Fruit fly (Drosophila melanogaster) whole organism, embryonic: ENCODE results near the gene CG6126.

Experiments
- Adf1 ChIP-seq: fragments of 200-800 bp; sonication (Bioruptor generic); IDR thresholded peaks from 2 replicates; pipeline ENCODE4 v1.3.6; 2022; ENCODE audit warnings: missing biosample characterization, missing genetic modification characterization
- Awh ChIP-seq: fragments of 200-800 bp; sonication (Bioruptor generic); IDR thresholded peaks from 2 replicates; pipeline ENCODE4, ENCODE4 v1.3.6; 2022; ENCODE audit warnings: missing biosample characterization, missing genetic modification characterization
- Bteb2 ChIP-seq: fragments of 200-800 bp; sonication (Bioruptor generic); optimal IDR thresholded peaks from 2 replicates; lab custom pipeline; 2016; ENCODE audit warnings: missing biosample characterization, missing genetic modification characterization
- CG10979 ChIP-seq: fragments of 200-800 bp; sonication (Bioruptor generic); optimal IDR thresholded peaks from 2 replicates; lab custom pipeline; 2018; ENCODE audit warnings: missing biosample characterization, mild to moderate bottlenecking, missing genetic modification characterization, moderate library complexity
- CG16815 ChIP-seq: fragments of 200-800 bp; sonication (Bioruptor generic); optimal IDR thresholded peaks from 3 replicates; lab custom pipeline; 2017; ENCODE audit warnings: missing biosample characterization, mild to moderate bottlenecking, missing genetic modification characterization
- CG17186 ChIP-seq: fragments of 200-800 bp; sonication (Bioruptor generic); optimal IDR thresholded peaks from 3 replicates; lab custom pipeline; 2017; ENCODE audit warnings: missing biosample characterization, missing genetic modification reagents, missing genetic modification characterization
- CG2129 ChIP-seq: fragments of 200-800 bp; sonication (Bioruptor generic); IDR thresholded peaks from 2 replicates; pipeline ENCODE4 v1.3.6; 2022; ENCODE audit warnings: missing biosample characterization, missing genetic modification characterization; ENCODE audit not compliant: partially characterized antibody
- CG2202 ChIP-seq: fragments of 200-800 bp; sonication (Bioruptor generic); optimal IDR thresholded peaks from 2 replicates; lab custom pipeline; 2018; ENCODE audit warnings: missing biosample characterization, mild to moderate bottlenecking, missing genetic modification characterization
- CG31224 ChIP-seq: fragments of 200-800 bp; sonication (Bioruptor generic); IDR thresholded peaks from 2 replicates; pipeline ENCODE4 v1.3.6; 2022; ENCODE audit warnings: missing biosample characterization, missing genetic modification characterization
- CG32772 ChIP-seq: fragments of 200-800 bp; sonication (Bioruptor generic); IDR thresholded peaks from 2 replicates; pipeline ENCODE4 v1.3.6; 2022; ENCODE audit warnings: missing biosample characterization, missing genetic modification characterization
- CG33213 ChIP-seq: fragments of 200-800 bp; sonication (Bioruptor generic); optimal IDR thresholded peaks from 3 replicates; lab custom pipeline; 2016; ENCODE audit warnings: missing biosample characterization, missing genetic modification characterization
- CG4707 ChIP-seq: fragments of 200-800 bp; sonication (Bioruptor generic); optimal IDR thresholded peaks from 2 replicates; lab custom pipeline; 2018; ENCODE audit warnings: missing biosample characterization, mild to moderate bottlenecking, missing genetic modification characterization, moderate library complexity
- CG5245 ChIP-seq: fragments of 200-800 bp; sonication (Bioruptor generic); optimal IDR thresholded peaks from 3 replicates; lab custom pipeline; 2016; ENCODE audit warnings: missing biosample characterization, missing genetic modification characterization
- CG6272 ChIP-seq: fragments of 200-800 bp; sonication (Bioruptor generic); IDR thresholded peaks from 2 replicates; pipeline ENCODE4 v1.3.6; 2022; ENCODE audit warnings: missing biosample characterization, missing genetic modification characterization
- CG7928 ChIP-seq: fragments of 200-800 bp; sonication (Bioruptor generic); optimal IDR thresholded peaks from 2 replicates; lab custom pipeline; 2017; ENCODE audit warnings: missing biosample characterization, mild to moderate bottlenecking, missing genetic modification characterization
- CG8388 ChIP-seq: fragments of 200-800 bp; sonication (Bioruptor generic); optimal IDR thresholded peaks from 2 replicates; lab custom pipeline; 2019; ENCODE audit warnings: missing biosample characterization, mild to moderate bottlenecking, missing genetic modification characterization, moderate library complexity
- CG9932 ChIP-seq: fragments of 200-800 bp; sonication (Bioruptor generic); IDR thresholded peaks from 2 replicates; pipeline ENCODE4 v1.3.6; 2022; ENCODE audit warnings: missing biosample characterization, missing genetic modification characterization
- CHES-1-like ChIP-seq: fragments of 200-800 bp; sonication (Bioruptor generic); optimal IDR thresholded peaks from 2 replicates; lab custom pipeline; 2016; ENCODE audit warnings: missing biosample characterization, missing genetic modification characterization
- CkIIα-i1 ChIP-seq: fragments of 200-800 bp; sonication (Bioruptor generic); IDR thresholded peaks from 2 replicates; pipeline ENCODE4 v1.3.6; 2022; ENCODE audit warnings: missing biosample characterization, missing genetic modification characterization
- D19A ChIP-seq: fragments of 200-800 bp; optimal IDR thresholded peaks from 3 replicates; lab custom pipeline; 2019; ENCODE audit warnings: missing biosample characterization, mild to moderate bottlenecking, missing genetic modification characterization, moderate library complexity
- Deaf1 ChIP-seq: fragments of 200-800 bp; optimal IDR thresholded peaks from 3 replicates; lab custom pipeline; 2019; ENCODE audit warnings: missing biosample characterization, mild to moderate bottlenecking, missing genetic modification characterization, moderate library complexity
- Drgx ChIP-seq: fragments of 200-800 bp; sonication (Bioruptor generic); IDR thresholded peaks from 2 replicates; pipeline ENCODE4 v1.3.6; 2022; ENCODE audit warnings: missing biosample characterization, missing genetic modification characterization
- E2f1 ChIP-seq: fragments of 200-800 bp; sonication (Bioruptor generic); IDR thresholded peaks from 2 replicates; pipeline ENCODE4 v1.3.6; 2022; ENCODE audit warnings: missing biosample characterization, missing genetic modification characterization
- ERR ChIP-seq: fragments of 200-800 bp; sonication (Bioruptor generic); optimal IDR thresholded peaks from 2 replicates; lab custom pipeline; 2016; ENCODE audit warnings: missing biosample characterization, missing genetic modification characterization
- Elba2 ChIP-seq: fragments of 200-800 bp; sonication (Bioruptor generic); optimal IDR thresholded peaks from 3 replicates; lab custom pipeline; 2016; ENCODE audit warnings: missing biosample characterization, missing genetic modification characterization
- Ets65A ChIP-seq: fragments of 200-800 bp; sonication (Bioruptor generic); peaks from one replicate; lab custom pipeline; 2016; ENCODE audit warnings: missing biosample characterization, missing genetic modification characterization
- H2.0 ChIP-seq: fragments of 200-800 bp; sonication (Bioruptor generic); IDR thresholded peaks from 2 replicates; pipeline ENCODE4 v1.3.6; 2022; ENCODE audit warnings: missing biosample characterization, missing genetic modification characterization
- HLH3B ChIP-seq: fragments of 200-800 bp; sonication (Bioruptor generic); IDR thresholded peaks from 2 replicates; pipeline ENCODE4 v1.3.6; 2022; ENCODE audit warnings: missing biosample characterization, missing genetic modification characterization
- Hmx ChIP-seq: fragments of 200-800 bp; sonication (Bioruptor generic); optimal IDR thresholded peaks from 2 replicates; lab custom pipeline; 2016; ENCODE audit warnings: missing biosample characterization, missing genetic modification characterization
- Optix ChIP-seq: fragments of 200-800 bp; sonication (Bioruptor generic); IDR thresholded peaks from 3 replicates; pipeline ENCODE4 v1.3.6; 2022; ENCODE audit warnings: missing biosample characterization, missing genetic modification characterization
- Poxn ChIP-seq: fragments of 200-800 bp; sonication (Bioruptor generic); IDR thresholded peaks from 2 replicates; pipeline ENCODE4 v1.3.6; 2022; ENCODE audit warnings: missing biosample characterization, missing genetic modification characterization
- Ravus ChIP-seq: fragments of 200-800 bp; sonication (Bioruptor generic); IDR thresholded peaks from 2 replicates; pipeline ENCODE4 v1.3.6; 2022; ENCODE audit warnings: missing biosample characterization, missing genetic modification characterization
- Six4 ChIP-seq: fragments of 200-800 bp; sonication (Bioruptor generic); optimal IDR thresholded peaks from 2 replicates; lab custom pipeline; 2016; ENCODE audit warnings: missing biosample characterization, missing genetic modification characterization
- Spps ChIP-seq: fragments of 200-800 bp; sonication (Bioruptor generic); optimal IDR thresholded peaks from 2 replicates; lab custom pipeline; 2018; ENCODE audit warnings: missing biosample characterization, mild to moderate bottlenecking, missing genetic modification characterization
- Xbp1 ChIP-seq: fragments of 200-800 bp; sonication (Bioruptor generic); optimal IDR thresholded peaks from 3 replicates; lab custom pipeline; 2016; ENCODE audit warnings: missing biosample characterization, mild to moderate bottlenecking, missing genetic modification characterization
- Xrp1 ChIP-seq: fragments of 200-800 bp; sonication (Bioruptor generic); IDR thresholded peaks from 2 replicates; pipeline ENCODE4 v1.3.6; 2022; ENCODE audit warnings: missing biosample characterization, missing genetic modification characterization
- ac ChIP-seq: fragments of 200-800 bp; sonication (Bioruptor generic); optimal IDR thresholded peaks from 3 replicates; lab custom pipeline; 2017; ENCODE audit warnings: missing biosample characterization, mild to moderate bottlenecking, missing genetic modification characterization
- aop ChIP-seq: fragments of 200-800 bp; sonication (Bioruptor generic); IDR thresholded peaks from 2 replicates; pipeline ENCODE4 v1.3.6; 2022; ENCODE audit warnings: missing biosample characterization, missing genetic modification characterization
- btn ChIP-seq: fragments of 200-800 bp; sonication (Bioruptor generic); optimal IDR thresholded peaks from 2 replicates; lab custom pipeline; 2016; ENCODE audit warnings: missing biosample characterization, missing genetic modification characterization
- chif ChIP-seq, 2 experiments: fragments of 200-800 bp; sonication (Bioruptor generic); optimal IDR thresholded peaks; 3 replicates each; lab custom pipeline; 2016; ENCODE audit warnings: missing biosample characterization in 2 of 2, missing genetic modification characterization in 2 of 2
- crc ChIP-seq: fragments of 200-800 bp; sonication (Bioruptor generic); optimal IDR thresholded peaks from 2 replicates; lab custom pipeline; 2016; ENCODE audit warnings: missing biosample characterization, missing genetic modification characterization
- dan ChIP-seq: fragments of 200-800 bp; sonication (Bioruptor generic); IDR thresholded peaks from 2 replicates; pipeline ENCODE4 v1.3.6; 2022; ENCODE audit warnings: missing biosample characterization, missing genetic modification characterization
- dmrt99B ChIP-seq: fragments of 200-800 bp; sonication (Bioruptor generic); optimal IDR thresholded peaks from 2 replicates; lab custom pipeline; 2018; ENCODE audit warnings: missing biosample characterization, mild to moderate bottlenecking, missing genetic modification characterization, moderate library complexity
- dysf ChIP-seq: fragments of 200-800 bp; sonication (Bioruptor generic); IDR thresholded peaks from 3 replicates; pipeline ENCODE4 v1.3.6; 2022; ENCODE audit warnings: missing biosample characterization, missing genetic modification characterization
- fd64A ChIP-seq: fragments of 200-800 bp; sonication (Bioruptor generic); optimal IDR thresholded peaks from 3 replicates; lab custom pipeline; 2018; ENCODE audit warnings: missing biosample characterization, mild to moderate bottlenecking, missing genetic modification characterization
- gsb ChIP-seq: fragments of 200-800 bp; sonication (Bioruptor generic); IDR thresholded peaks from 2 replicates; pipeline ENCODE4 v1.3.6; 2022; ENCODE audit warnings: missing biosample characterization, missing genetic modification characterization
- oc ChIP-seq: fragments of 200-800 bp; sonication (Bioruptor generic); optimal IDR thresholded peaks from 2 replicates; lab custom pipeline; 2018; ENCODE audit warnings: missing biosample characterization, mild to moderate bottlenecking, missing genetic modification characterization, moderate library complexity
- ranshi ChIP-seq: fragments of 200-800 bp; sonication (Bioruptor generic); IDR thresholded peaks from 2 replicates; pipeline ENCODE4 v1.3.6; 2022; ENCODE audit warnings: missing biosample characterization, missing genetic modification characterization
- tgo ChIP-seq: fragments of 200-800 bp; sonication (Bioruptor generic); IDR thresholded peaks from 3 replicates; pipeline ENCODE4 v1.3.6; 2022; ENCODE audit warnings: missing biosample characterization, missing genetic modification characterization
- tna ChIP-seq: fragments of 200-800 bp; sonication (Bioruptor generic); IDR thresholded peaks from 2 replicates; pipeline ENCODE4 v1.3.6; 2022; ENCODE audit warnings: missing biosample characterization, missing genetic modification characterization; ENCODE audit not compliant: partially characterized antibody
- vvl ChIP-seq: fragments of 200-800 bp; sonication (Bioruptor generic); IDR thresholded peaks from 2 replicates; pipeline ENCODE4 v1.3.6; 2022; ENCODE audit warnings: missing biosample characterization, missing genetic modification characterization
- zfh2 ChIP-seq: fragments of 200-800 bp; sonication (Bioruptor generic); optimal IDR thresholded peaks from 2 replicates; lab custom pipeline; 2016; ENCODE audit warnings: missing biosample characterization, missing genetic modification characterization

CG6126 gene

dm6 chr3R:16245298-16246098 is 42.6 kb upstream of the CG6126 start (continued):
- TF ChIP-seq Spps: no peak
- TF ChIP-seq CG16815: no peak
- 0 out of 2 replicates have a peak, but pooled peaks have one; percentile 15 for TF ChIP-seq Awh (GFP tag; lab: Robert Waterston, UW)
- TF ChIP-seq tna: no peak
- TF ChIP-seq fd64A (GFP tag; lab: Kevin White, UChicago): no peak
- TF ChIP-seq CG10979: no peak
- TF ChIP-seq Adf1 (GFP tag; lab: Robert Waterston, UW): peak; percentile 95
- no peak for TF ChIP-seq dmrt99B (tag; lab: Kevin White, UChicago)
- TF ChIP-seq Bteb2 (GFP tag; lab: Kevin White, UChicago): no peak
- no peak for TF ChIP-seq CG8388 (GFP tag; lab: Kevin White, UChicago)
- TF ChIP-seq ranshi (GFP tag; lab: Robert Waterston, UW): no peak
- TF ChIP-seq Poxn (GFP tag; lab: Robert Waterston, UW): no peak
- TF ChIP-seq CG17186 (GFP tag; lab: Kevin White, UChicago): no peak
- TF ChIP-seq vvl (GFP tag; lab: Robert Waterston, UW): no peak
- no peak for TF ChIP-seq btn (GFP tag; lab: Kevin White, UChicago)
- TF ChIP-seq Optix (GFP tag; lab: Robert Waterston, UW): no peak
- no peak for TF ChIP-seq Drgx (GFP tag; lab: Robert Waterston, UW)
- no peak for TF ChIP-seq CG32772
- TF ChIP-seq CG6272 (GFP tag; lab: Robert Waterston, UW): no peak
- no peak for TF ChIP-seq tgo (GFP tag; lab: Robert Waterston, UW)
- TF ChIP-seq chif (GFP tag; optimal IDR thresholded peaks at IDR 0.05; lab: Kevin White, UChicago): no peak
- TF ChIP-seq CG33213 (GFP tag; lab: Kevin White, UChicago): no peak
- no peak for TF ChIP-seq CHES-1-like
- no peak for TF ChIP-seq CG7928 (GFP tag; lab: Kevin White, UChicago)
- TF ChIP-seq E2f1 (GFP tag; lab: Robert Waterston, UW): no peak
- TF ChIP-seq crc: no peak
- TF ChIP-seq H2.0 (GFP tag; lab: Robert Waterston, UW): no peak
- no peak for TF ChIP-seq gsb (GFP tag; lab: Robert Waterston, UW)
- no peak for TF ChIP-seq dysf (GFP tag; lab: Robert Waterston, UW)
- no peak for TF ChIP-seq oc
- peak; percentile 35 for TF ChIP-seq D19A (tag; lab: Kevin White, UChicago)
- no peak for TF ChIP-seq Xrp1 (GFP tag; lab: Robert Waterston, UW)
- no peak for TF ChIP-seq Xbp1 (GFP tag; lab: Kevin White, UChicago)
- no peak for TF ChIP-seq dan (GFP tag; lab: Robert Waterston, UW)
- TF ChIP-seq Six4 (GFP tag; lab: Kevin White, UChicago): no peak
- TF ChIP-seq Hmx (GFP tag; lab: Kevin White, UChicago): no peak
- no peak for TF ChIP-seq CG9932 (GFP tag; lab: Robert Waterston, UW)
- no peak for TF ChIP-seq CG2202 (tag; lab: Kevin White, UChicago)
- TF ChIP-seq HLH3B (GFP tag; lab: Robert Waterston, UW): no peak
- TF ChIP-seq CG5245 (GFP tag; lab: Kevin White, UChicago): no peak
- no peak for TF ChIP-seq Elba2 (GFP tag; lab: Kevin White, UChicago)
- TF ChIP-seq ac: no peak
- no peak for TF ChIP-seq ERR
- TF ChIP-seq aop (GFP tag; lab: Robert Waterston, UW): no peak
- TF ChIP-seq CkIIα-i1 (GFP tag; lab: Robert Waterston, UW): no peak
- TF ChIP-seq CG2129: no peak
- no peak for TF ChIP-seq zfh2 (GFP tag; lab: Kevin White, UChicago)
- TF ChIP-seq Ravus (GFP tag; lab: Robert Waterston, UW): no peak
- TF ChIP-seq Deaf1: peak; percentile 7
- no peak for TF ChIP-seq CG4707
- no peak for TF ChIP-seq CG31224
- peak; percentile 32 for TF ChIP-seq Ets65A
